Fruit fly (Drosophila melanogaster): ENCODE measurements around the gene CG18259.

DNA sequence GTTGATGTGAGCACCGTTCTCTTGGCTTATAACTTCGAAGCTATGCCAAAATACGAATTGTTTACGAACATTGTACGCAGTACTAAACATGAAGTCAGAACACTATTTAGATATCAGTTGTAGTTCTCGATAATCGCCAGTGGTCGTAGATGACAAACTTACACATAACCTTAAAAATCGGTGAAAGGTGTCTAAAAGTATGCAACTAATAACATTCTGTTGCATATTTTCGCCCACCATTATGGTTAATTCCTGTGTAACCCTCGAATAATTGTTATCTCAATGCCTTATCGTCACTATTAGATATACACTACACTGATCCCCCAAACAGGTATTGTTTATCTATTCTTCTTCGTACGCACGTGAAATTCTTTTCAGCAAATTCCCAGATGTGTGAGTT, 31.6 kb upstream of the CG18259 start:
- no peak for TF ChIP-seq psq (optimal IDR thresholded peaks at IDR 0.05)
- no peak for TF ChIP-seq usp (GFP tag; optimal IDR thresholded peaks at IDR 0.05)
- no peak for TF ChIP-seq EcR (GFP tag; optimal IDR thresholded peaks at IDR 0.05)
- TF ChIP-seq Dll (optimal IDR thresholded peaks at IDR 0.05) = no peak
- no peak for TF ChIP-seq pan (optimal IDR thresholded peaks at IDR 0.05)
- no peak for TF ChIP-seq CG8478 (optimal IDR thresholded peaks at IDR 0.05)
